Fruit fly (Drosophila melanogaster) whole organism, embryonic: ENCODE measurements around the gene Sbp2.

Experiments used
- Ada2b ChIP-seq: fragments of 200-800 bp; sonication (Bioruptor generic); IDR thresholded peaks from 2 replicates; pipeline ENCODE4 v1.3.6; 2022; ENCODE audit warnings: missing biosample characterization, missing genetic modification characterization
- BEAF-32 ChIP-seq: fragments of 200-800 bp; sonication (Bioruptor generic); optimal IDR thresholded peaks from 3 replicates; lab custom pipeline; 2017; ENCODE audit warnings: missing biosample characterization, missing genetic modification characterization, mild to moderate bottlenecking, moderate library complexity, missing genetic modification reagents
- BtbVII ChIP-seq: fragments of 200-800 bp; sonication (Bioruptor generic); optimal IDR thresholded peaks from 3 replicates; lab custom pipeline; 2017; ENCODE audit warnings: missing biosample characterization, mild to moderate bottlenecking, missing genetic modification characterization
- CG10654 ChIP-seq: fragments of 200-800 bp; sonication (Bioruptor generic); optimal IDR thresholded peaks from 2 replicates; lab custom pipeline; 2016; ENCODE audit warnings: missing biosample characterization, missing genetic modification characterization
- CG11085 ChIP-seq: fragments of 200-800 bp; sonication (Bioruptor generic); IDR thresholded peaks from 2 replicates; pipeline ENCODE4 v1.3.6; 2022; ENCODE audit warnings: missing biosample characterization, missing genetic modification characterization
- CG11504 ChIP-seq: fragments of 200-800 bp; sonication (Bioruptor generic); optimal IDR thresholded peaks from 3 replicates; lab custom pipeline; 2019; ENCODE audit warnings: missing biosample characterization, mild to moderate bottlenecking, missing genetic modification characterization, moderate library complexity
- CG12744 ChIP-seq: fragments of 200-800 bp; sonication (Bioruptor generic); optimal IDR thresholded peaks from 2 replicates; lab custom pipeline; 2016; ENCODE audit warnings: missing biosample characterization, missing genetic modification characterization
- CG14965 ChIP-seq: fragments of 200-800 bp; sonication (Bioruptor generic); optimal IDR thresholded peaks from 2 replicates; lab custom pipeline; 2016; ENCODE audit warnings: missing biosample characterization, missing genetic modification characterization, borderline replicate concordance
- CG17361 ChIP-seq: fragments of 200-800 bp; sonication (Bioruptor generic); IDR thresholded peaks from 3 replicates; pipeline ENCODE4 v1.3.6; 2022; ENCODE audit warnings: missing biosample characterization, missing genetic modification characterization
- CG30403 ChIP-seq: fragments of 200-800 bp; sonication (Bioruptor generic); optimal IDR thresholded peaks from 3 replicates; lab custom pipeline; 2016; ENCODE audit warnings: missing biosample characterization, missing genetic modification characterization
- CG31224 ChIP-seq: fragments of 200-800 bp; sonication (Bioruptor generic); IDR thresholded peaks from 2 replicates; pipeline ENCODE4 v1.3.6; 2022; ENCODE audit warnings: missing biosample characterization, missing genetic modification characterization
- CG31388 ChIP-seq: fragments of 200-800 bp; sonication (Bioruptor generic); optimal IDR thresholded peaks from 2 replicates; lab custom pipeline; 2016; ENCODE audit warnings: missing biosample characterization, missing genetic modification characterization
- CG32767 ChIP-seq: fragments of 200-800 bp; sonication (Bioruptor generic); IDR thresholded peaks from 2 replicates; pipeline ENCODE4 v1.3.6; 2022; ENCODE audit warnings: missing biosample characterization, missing genetic modification characterization
- CG34224 ChIP-seq: fragments of 200-800 bp; sonication (Bioruptor generic); IDR thresholded peaks from 3 replicates; pipeline ENCODE4 v1.3.6; 2022; ENCODE audit warnings: missing biosample characterization, missing genetic modification characterization; ENCODE audit not compliant: partially characterized antibody
- CG42726 ChIP-seq: fragments of 200-800 bp; sonication (Bioruptor generic); IDR thresholded peaks from 2 replicates; pipeline ENCODE4 v1.3.6; 2022; ENCODE audit warnings: missing biosample characterization, missing genetic modification characterization; ENCODE audit not compliant: partially characterized antibody
- CG5180 ChIP-seq: fragments of 200-800 bp; sonication (Bioruptor generic); optimal IDR thresholded peaks from 3 replicates; lab custom pipeline; 2017; ENCODE audit warnings: missing biosample characterization, missing genetic modification characterization, mild to moderate bottlenecking, moderate library complexity, missing genetic modification reagents
- CG6689 ChIP-seq: fragments of 200-800 bp; sonication (Bioruptor generic); IDR thresholded peaks from 2 replicates; pipeline ENCODE4 v1.3.6; 2022; ENCODE audit warnings: missing biosample characterization, missing genetic modification characterization
- CG8089 ChIP-seq: fragments of 200-800 bp; sonication (Bioruptor generic); optimal IDR thresholded peaks from 3 replicates; lab custom pipeline; 2016; ENCODE audit warnings: missing biosample characterization, missing genetic modification characterization
- CTCF ChIP-seq: fragments of 200-800 bp; sonication (Bioruptor generic); optimal IDR thresholded peaks from 2 replicates; lab custom pipeline; 2017; ENCODE audit warnings: missing biosample characterization, mild to moderate bottlenecking, missing genetic modification characterization, moderate library complexity
- CkIIα-i1 ChIP-seq: fragments of 200-800 bp; sonication (Bioruptor generic); IDR thresholded peaks from 2 replicates; pipeline ENCODE4 v1.3.6; 2022; ENCODE audit warnings: missing biosample characterization, missing genetic modification characterization
- Drgx ChIP-seq: fragments of 200-800 bp; sonication (Bioruptor generic); IDR thresholded peaks from 2 replicates; pipeline ENCODE4 v1.3.6; 2022; ENCODE audit warnings: missing biosample characterization, missing genetic modification characterization
- Eip74EF ChIP-seq, 2 experiments: fragments of 200-800 bp in 1 of 2; fragments of >200 bp in 1 of 2; sonication (Bioruptor generic) in 1 of 2; optimal IDR thresholded peaks; 2 replicates each; lab custom pipeline; 2017 to 2019; ENCODE audit warnings: missing biosample characterization in 2 of 2, missing genetic modification characterization in 2 of 2, mild to moderate bottlenecking in 1 of 2, moderate library complexity in 1 of 2
- GATAe ChIP-seq: fragments of 200-800 bp; sonication (Bioruptor generic); conservative IDR thresholded peaks from 2 replicates; pipeline ENCODE4 v1.3.6; 2022; ENCODE audit warnings: missing biosample characterization, missing genetic modification characterization
- HHEX ChIP-seq: fragments of 200-800 bp; sonication (Bioruptor generic); optimal IDR thresholded peaks from 3 replicates; lab custom pipeline; 2017; ENCODE audit warnings: missing biosample characterization, mild to moderate bottlenecking, missing genetic modification characterization, missing genetic modification reagents
- HLH4C ChIP-seq: fragments of 200-800 bp; sonication (Bioruptor generic); IDR thresholded peaks from 3 replicates; pipeline ENCODE4 v1.3.6; 2022; ENCODE audit warnings: missing biosample characterization, missing genetic modification characterization; ENCODE audit not compliant: partially characterized antibody
- Hr51 ChIP-seq, 2 experiments: fragments of 200-800 bp; sonication (Bioruptor generic); optimal IDR thresholded peaks; 2 replicates in 1 of 2; 3 replicates in 1 of 2; lab custom pipeline; 2016 to 2018; ENCODE audit warnings: missing biosample characterization in 2 of 2, missing genetic modification characterization in 2 of 2, mild to moderate bottlenecking in 1 of 2, moderate library complexity in 1 of 2
- MESR4 ChIP-seq: fragments of 200-800 bp; sonication (Bioruptor generic); optimal IDR thresholded peaks from 2 replicates; lab custom pipeline; 2018; ENCODE audit warnings: missing biosample characterization, mild to moderate bottlenecking, missing genetic modification characterization, moderate library complexity
- Myb ChIP-seq: fragments of 200-800 bp; sonication (Bioruptor generic); optimal IDR thresholded peaks from 2 replicates; lab custom pipeline; 2016; ENCODE audit warnings: missing biosample characterization, missing genetic modification characterization
- Opbp ChIP-seq: fragments of 200-800 bp; sonication (Bioruptor generic); IDR thresholded peaks from 3 replicates; pipeline ENCODE4 v1.3.6; 2022; ENCODE audit warnings: missing biosample characterization, missing genetic modification characterization; ENCODE audit not compliant: partially characterized antibody
- Tbp ChIP-seq: fragments of >200 bp; optimal IDR thresholded peaks from 2 replicates; lab custom pipeline; 2018; ENCODE audit warnings: missing biosample characterization, missing genetic modification characterization
- ab ChIP-seq: fragments of 200-800 bp; sonication (Bioruptor generic); optimal IDR thresholded peaks from 2 replicates; lab custom pipeline; 2016; ENCODE audit warnings: missing biosample characterization, missing genetic modification characterization
- ase ChIP-seq: fragments of 200-800 bp; sonication (Bioruptor generic); IDR thresholded peaks from 3 replicates; pipeline ENCODE4 v1.3.6; 2022; ENCODE audit warnings: missing biosample characterization, missing genetic modification characterization
- ci ChIP-seq: fragments of 200-800 bp; sonication (Bioruptor generic); IDR thresholded peaks from 3 replicates; pipeline ENCODE4 v1.3.6; 2022; ENCODE audit warnings: missing biosample characterization, missing genetic modification characterization
- cwo ChIP-seq: fragments of 200-800 bp; sonication (Bioruptor generic); optimal IDR thresholded peaks from 3 replicates; lab custom pipeline; 2017; ENCODE audit warnings: missing biosample characterization, missing genetic modification characterization, mild to moderate bottlenecking, moderate library complexity, missing genetic modification reagents
- dmrt99B ChIP-seq: fragments of 200-800 bp; sonication (Bioruptor generic); optimal IDR thresholded peaks from 2 replicates; lab custom pipeline; 2018; ENCODE audit warnings: missing biosample characterization, mild to moderate bottlenecking, missing genetic modification characterization, moderate library complexity
- ems ChIP-seq: fragments of 200-800 bp; sonication (Bioruptor generic); optimal IDR thresholded peaks from 3 replicates; lab custom pipeline; 2016; ENCODE audit warnings: missing biosample characterization, missing genetic modification characterization
- ewg ChIP-seq: fragments of 200-800 bp; sonication (Bioruptor generic); optimal IDR thresholded peaks from 3 replicates; lab custom pipeline; 2017; ENCODE audit warnings: mild to moderate bottlenecking, missing biosample characterization, missing genetic modification reagents, missing genetic modification characterization
- jigr1 ChIP-seq: fragments of 200-800 bp; sonication (Bioruptor generic); IDR thresholded peaks from 3 replicates; pipeline ENCODE4 v1.3.6; 2022; ENCODE audit warnings: missing biosample characterization, missing genetic modification characterization
- lbe ChIP-seq: fragments of 200-800 bp; sonication (Bioruptor generic); optimal IDR thresholded peaks from 2 replicates; lab custom pipeline; 2016; ENCODE audit warnings: missing biosample characterization, mild to moderate bottlenecking, missing genetic modification characterization
- nerfin-1 ChIP-seq: fragments of 200-800 bp; sonication (Bioruptor generic); optimal IDR thresholded peaks from 3 replicates; lab custom pipeline; 2019; ENCODE audit warnings: missing biosample characterization, mild to moderate bottlenecking, missing genetic modification characterization, moderate library complexity
- pita ChIP-seq: fragments of 200-800 bp; sonication (Bioruptor generic); optimal IDR thresholded peaks from 2 replicates; lab custom pipeline; 2017; ENCODE audit warnings: missing biosample characterization, mild to moderate bottlenecking, missing genetic modification characterization
- pnt ChIP-seq: fragments of 200-800 bp; sonication (Bioruptor generic); optimal IDR thresholded peaks from 3 replicates; lab custom pipeline; 2016; ENCODE audit warnings: missing biosample characterization, missing genetic modification characterization
- psq ChIP-seq: fragments of 200-800 bp; sonication (Bioruptor generic); optimal IDR thresholded peaks from 2 replicates; lab custom pipeline; 2017; ENCODE audit warnings: missing biosample characterization, missing genetic modification characterization
- pum ChIP-seq: fragments of 200-800 bp; sonication (Bioruptor generic); optimal IDR thresholded peaks from 2 replicates; lab custom pipeline; 2016; ENCODE audit warnings: missing biosample characterization, missing genetic modification characterization
- sens ChIP-seq: fragments of 200-800 bp; sonication (Bioruptor generic); peaks from one replicate; lab custom pipeline; 2016; ENCODE audit warnings: missing biosample characterization, missing genetic modification characterization
- sim ChIP-seq: fragments of 200-800 bp; sonication (Bioruptor generic); IDR thresholded peaks from 2 replicates; pipeline ENCODE4 v1.3.6; 2022; ENCODE audit warnings: missing biosample characterization, missing genetic modification characterization
- tna ChIP-seq: fragments of 200-800 bp; sonication (Bioruptor generic); IDR thresholded peaks from 2 replicates; pipeline ENCODE4 v1.3.6; 2022; ENCODE audit warnings: missing biosample characterization, missing genetic modification characterization; ENCODE audit not compliant: partially characterized antibody
- ttk ChIP-seq: fragments of 200-800 bp; sonication (Bioruptor generic); IDR thresholded peaks from 2 replicates; pipeline ENCODE4 v2.1.2; 2022; ENCODE audit warnings: missing biosample characterization, missing genetic modification characterization
- unc-4 ChIP-seq: fragments of 200-800 bp; sonication (Bioruptor generic); IDR thresholded peaks from 2 replicates; pipeline ENCODE4 v1.3.6; 2022; ENCODE audit warnings: missing biosample characterization, missing genetic modification characterization; ENCODE audit not compliant: partially characterized antibody
- z ChIP-seq: fragments of 200-800 bp; sonication (Bioruptor generic); IDR thresholded peaks from 3 replicates; pipeline ENCODE4 v1.3.6; 2022; ENCODE audit warnings: missing biosample characterization, missing genetic modification characterization

Gene Sbp2

dm6 chr3L:8320105-8320813 is 16.3 kb downstream of the Sbp2 start, which contains the start of gene CG13670:
Gene CG13670 (plus strand): TSS chr3L:8320763.
- no peak for TF ChIP-seq z
- TF ChIP-seq Myb (GFP tag; lab: Kevin White, UChicago) = no peak
- no peak for TF ChIP-seq cwo (GFP tag; lab: Kevin White, UChicago)
- TF ChIP-seq CG42726 (GFP tag; lab: Robert Waterston, UW) = no peak
- 0 out of 2 replicates have a peak, but pooled peaks have one; percentile 22 for TF ChIP-seq Ada2b (GFP tag; lab: Robert Waterston, UW)
- no peak for TF ChIP-seq sim (GFP tag; lab: Robert Waterston, UW)
- TF ChIP-seq Drgx (GFP tag; lab: Robert Waterston, UW) = peak; percentile 62
- TF ChIP-seq Tbp = no peak
- no peak for TF ChIP-seq CG30403
- no peak for TF ChIP-seq jigr1 (GFP tag; lab: Robert Waterston, UW)
- TF ChIP-seq CG17361 = no peak
- TF ChIP-seq HLH4C (GFP tag; lab: Robert Waterston, UW) = no peak
- TF ChIP-seq Hr51 (GFP tag; optimal IDR thresholded peaks at IDR 0.05; lab: Kevin White, UChicago) = peak in 1 of 2 experiments; percentile 1
- TF ChIP-seq CG6689 (GFP tag; lab: Robert Waterston, UW) = 0 out of 2 replicates have a peak, but pooled peaks have one; percentile 9
- TF ChIP-seq dmrt99B = peak; percentile 2
- TF ChIP-seq lbe (GFP tag; lab: Kevin White, UChicago) = no peak
- no peak for TF ChIP-seq tna (GFP tag; lab: Robert Waterston, UW)
- no peak for TF ChIP-seq CG31224 (GFP tag; lab: Robert Waterston, UW)
- TF ChIP-seq CG5180 (GFP tag; lab: Kevin White, UChicago) = no peak
- no peak for TF ChIP-seq unc-4 (GFP tag; lab: Robert Waterston, UW)
- no peak for TF ChIP-seq ewg (GFP tag; lab: Kevin White, UChicago)
- no peak for TF ChIP-seq Eip74EF (GFP tag; optimal IDR thresholded peaks at IDR 0.05; lab: Kevin White, UChicago)
- no peak for TF ChIP-seq HHEX
- no peak for TF ChIP-seq BtbVII
- no peak for TF ChIP-seq ci (GFP tag; lab: Robert Waterston, UW)
- no peak for TF ChIP-seq CG11085 (GFP tag; lab: Robert Waterston, UW)
- TF ChIP-seq BEAF-32 (GFP tag; lab: Kevin White, UChicago) = no peak
- TF ChIP-seq CG34224 = no peak
- TF ChIP-seq CG31388 = no peak
- TF ChIP-seq pita (GFP tag; lab: Kevin White, UChicago) = no peak
- peak; percentile 1 for TF ChIP-seq sens
- no peak for TF ChIP-seq CG32767
- TF ChIP-seq ase (GFP tag; lab: Robert Waterston, UW) = no peak

dm6 chr3L:8323817-8324216 is 19.9 kb downstream of the Sbp2 start:
- peak; percentile 84 for TF ChIP-seq CTCF
- TF ChIP-seq Opbp (GFP tag; lab: Robert Waterston, UW) = no peak
- peak; percentile 90 for TF ChIP-seq CG14965 (GFP tag; lab: Kevin White, UChicago)
- peak; percentile 38 for TF ChIP-seq sens

- TF ChIP-seq ab (GFP tag; lab: Kevin White, UChicago) = no peak
- no peak for TF ChIP-seq pnt
- TF ChIP-seq pum (GFP tag; lab: Kevin White, UChicago) = no peak
- no peak for TF ChIP-seq GATAe
- no peak for TF ChIP-seq CG10654 (GFP tag; lab: Kevin White, UChicago)
- TF ChIP-seq MESR4 (GFP tag; lab: Kevin White, UChicago) = no peak
- TF ChIP-seq CG11504 (tag; lab: Kevin White, UChicago) = no peak
- no peak for TF ChIP-seq psq
- no peak for TF ChIP-seq ttk (GFP tag; lab: Robert Waterston, UW)
- no peak for TF ChIP-seq ems
- TF ChIP-seq CG12744 (GFP tag; lab: Kevin White, UChicago) = no peak
- TF ChIP-seq CG8089 (GFP tag; lab: Kevin White, UChicago) = no peak
- no peak for TF ChIP-seq nerfin-1 (tag; lab: Kevin White, UChicago)
- no peak for TF ChIP-seq CkIIα-i1 (GFP tag; lab: Robert Waterston, UW)
These were observed 21.6 kb downstream of the Sbp2 start, which contains the start of gene CG34461 for dm6 chr3L:8325559-8325958. Gene CG34461 (plus strand): TSS chr3L:8325859.
